Fruit fly (Drosophila melanogaster): Measurements from ENCODE around the gene CG8132.

CG8132 gene

dm6 chr3R:9404104-9404512 is 2.8 kb downstream of the CG8132 start, which contains the start of the genes CG9356, BBIP1 and CG8135 (continued):
- TF ChIP-seq cg (GFP tag; optimal IDR thresholded peaks at IDR 0.05): peak; percentile 25
- no peak for TF ChIP-seq CG7963 (GFP tag; IDR thresholded peaks at IDR 0.05; ENCODE audit: partially characterized antibody)
- peak; percentile 49 for TF ChIP-seq CrebB (tag; optimal IDR thresholded peaks at IDR 0.05)
- no peak for TF ChIP-seq D19B (GFP tag; optimal IDR thresholded peaks at IDR 0.05)
- TF ChIP-seq CG13123 (GFP tag; optimal IDR thresholded peaks at IDR 0.05): peak; percentile 66
- no peak for TF ChIP-seq CG10274 (GFP tag; optimal IDR thresholded peaks at IDR 0.05)
- TF ChIP-seq CG18476 (GFP tag; optimal IDR thresholded peaks at IDR 0.05): peak; percentile 71
- TF ChIP-seq seq (GFP tag; IDR thresholded peaks at IDR 0.05): peak; percentile 46; the same call in 1 of the 2 replicates
- TF ChIP-seq CG31224 (GFP tag; IDR thresholded peaks at IDR 0.05): peak; percentile 18; the same call in 1 of the 2 replicates
- peak; percentile 88 for TF ChIP-seq CG12659 (GFP tag; optimal IDR thresholded peaks at IDR 0.05)
- no peak for TF ChIP-seq Nf-YC (tag; optimal IDR thresholded peaks at IDR 0.05)
- peak; percentile 88 for TF ChIP-seq hkb (optimal IDR thresholded peaks at IDR 0.05)
- peak; percentile 76 for TF ChIP-seq hkb (GFP tag; IDR thresholded peaks at IDR 0.05)
- TF ChIP-seq onecut (GFP tag; IDR thresholded peaks at IDR 0.05): peak; percentile 86
- TF ChIP-seq grau (tag; optimal IDR thresholded peaks at IDR 0.05): peak; percentile 66
- TF ChIP-seq CG4424 (GFP tag; optimal IDR thresholded peaks at IDR 0.05): peak; percentile 84
- TF ChIP-seq MBD-R2 (GFP tag; IDR thresholded peaks at IDR 0.05): peak; percentile 95
- peak; percentile 39 for TF ChIP-seq MTF-1 (GFP tag; optimal IDR thresholded peaks at IDR 0.05; ENCODE audit: borderline replicate concordance)
- TF ChIP-seq ash1 (GFP tag; optimal IDR thresholded peaks at IDR 0.05): no peak
- peak; percentile 2 for TF ChIP-seq CTCF (GFP tag; optimal IDR thresholded peaks at IDR 0.05)
- no peak for TF ChIP-seq hth (optimal IDR thresholded peaks at IDR 0.05)
- TF ChIP-seq dati (GFP tag; IDR thresholded peaks at IDR 0.05): no peak
- TF ChIP-seq B-H2 (GFP tag; optimal IDR thresholded peaks at IDR 0.05): peak; percentile 74
- no peak for TF ChIP-seq chinmo (GFP tag; IDR thresholded peaks at IDR 0.05; ENCODE audit: partially characterized antibody)
- peak; percentile 68; the same call in 1 of the 2 replicates for TF ChIP-seq sob (GFP tag; IDR thresholded peaks at IDR 0.05)
- no peak for TF ChIP-seq Hr39 (optimal IDR thresholded peaks at IDR 0.05)
- TF ChIP-seq unc-4 (GFP tag; IDR thresholded peaks at IDR 0.05; ENCODE audit: partially characterized antibody): peak; percentile 57; the same call in 1 of the 2 replicates
- peak; percentile 81 for TF ChIP-seq CG12155 (GFP tag; optimal IDR thresholded peaks at IDR 0.05)
- TF ChIP-seq CG2889 (GFP tag; IDR thresholded peaks at IDR 0.05): 0 out of 3 replicates have a peak, but pooled peaks have one; percentile 34
- peak; percentile 63 for TF ChIP-seq CG18262 (tag; optimal IDR thresholded peaks at IDR 0.05)
- no peak for TF ChIP-seq CG10959 (GFP tag; IDR thresholded peaks at IDR 0.05)
- peak; percentile 25 for TF ChIP-seq CG17802 (tag; optimal IDR thresholded peaks at IDR 0.05)
- TF ChIP-seq CG11398 (GFP tag; optimal IDR thresholded peaks at IDR 0.05): peak; percentile 53
- TF ChIP-seq emc (GFP tag; optimal IDR thresholded peaks at IDR 0.05): peak; percentile 56
- peak; percentile 79 for TF ChIP-seq tin (GFP tag; optimal IDR thresholded peaks at IDR 0.05)
- TF ChIP-seq aop (GFP tag; IDR thresholded peaks at IDR 0.05): no peak
- peak; percentile 41 for TF ChIP-seq Meics (GFP tag; optimal IDR thresholded peaks at IDR 0.05)
- TF ChIP-seq CG7987 (GFP tag; optimal IDR thresholded peaks at IDR 0.05): peak; percentile 23
- no peak for TF ChIP-seq zf30C (GFP tag; optimal IDR thresholded peaks at IDR 0.05)
- TF ChIP-seq CG14710 (tag; optimal IDR thresholded peaks at IDR 0.05): peak; percentile 90
- TF ChIP-seq CG9932 (GFP tag; IDR thresholded peaks at IDR 0.05): peak; percentile 75
- peak; percentile 36 for TF ChIP-seq twi (tag; optimal IDR thresholded peaks at IDR 0.05)
- peak; percentile 59; the same call in 1 of the 3 replicates for TF ChIP-seq dysf (GFP tag; IDR thresholded peaks at IDR 0.05)
- no peak for TF ChIP-seq Bgb (GFP tag; IDR thresholded peaks at IDR 0.05; ENCODE audit: partially characterized antibody)
- TF ChIP-seq CG9876 (GFP tag; optimal IDR thresholded peaks at IDR 0.05): peak; percentile 61
- no peak for TF ChIP-seq Blimp-1 (GFP tag; optimal IDR thresholded peaks at IDR 0.05)
- TF ChIP-seq CG10543 (GFP tag; optimal IDR thresholded peaks at IDR 0.05): peak; percentile 50
- TF ChIP-seq Abd-B (GFP tag; optimal IDR thresholded peaks at IDR 0.05): peak; percentile 61
- peak; percentile 75 for TF ChIP-seq pum (GFP tag; optimal IDR thresholded peaks at IDR 0.05)
- TF ChIP-seq fd96Cb (tag; optimal IDR thresholded peaks at IDR 0.05): peak; percentile 29
- TF ChIP-seq Neu2 (GFP tag; optimal IDR thresholded peaks at IDR 0.05; ENCODE audit: borderline replicate concordance): peak; percentile 26
- peak; percentile 76 for TF ChIP-seq CG16863 (GFP tag; optimal IDR thresholded peaks at IDR 0.05)
